Worm (Caenorhabditis elegans): ENCODE data around the gene srsx-27.
A peak's percentile ranks its signal among the peaks of the same experiment; 100 is the strongest.

srsx-27 gene

DNA sequence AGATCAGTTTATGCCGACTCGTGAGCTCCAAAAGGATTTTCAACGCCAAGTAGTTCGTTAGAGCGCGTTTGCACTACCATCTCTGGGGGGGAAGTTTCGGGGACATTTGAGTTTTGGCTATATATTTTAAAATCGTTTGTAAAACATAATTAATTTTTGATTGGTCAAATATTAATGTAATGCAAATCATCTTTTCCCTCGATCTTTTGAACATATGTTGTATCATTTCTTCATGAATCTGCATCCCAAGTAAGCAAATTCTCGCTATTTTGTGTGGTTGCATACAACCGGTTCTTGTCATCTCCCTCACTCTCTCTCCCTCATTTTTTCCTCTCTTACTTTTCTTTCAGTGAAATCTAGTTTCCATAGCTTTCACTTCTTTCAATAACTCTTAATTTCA lies 28.3 kb downstream of the srsx-27 start:
- TF ChIP-seq flt-1 (GFP tag; IDR thresholded peaks at IDR 0.05) (no peak), cog-1 (tag; optimal IDR thresholded peaks at IDR 0.05) (peak; percentile 46)

DNA sequence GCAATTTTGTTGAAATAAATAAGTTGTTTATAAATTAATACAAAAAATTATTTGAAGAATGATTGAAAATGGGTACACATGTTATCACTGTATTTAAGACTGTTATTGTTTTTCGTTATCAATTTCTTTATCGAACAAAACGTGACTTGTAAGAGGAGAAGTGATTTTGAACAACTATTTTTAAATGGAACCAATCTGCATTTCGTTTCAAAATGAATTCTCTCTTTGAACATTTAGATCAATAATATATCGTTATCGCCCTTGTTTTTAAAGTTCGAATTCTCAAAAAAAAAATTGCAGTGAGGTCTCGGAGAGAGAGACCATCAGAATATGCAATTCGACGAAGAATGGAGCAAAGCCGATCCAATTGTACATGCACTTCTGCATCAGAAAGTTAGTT lies 29.4 kb downstream of the srsx-27 start, which contains the start of gene cul-5:
Gene cul-5, plus strand, starts transcription at position 301 of the 400 bp plus-strand sequence.
- TF ChIP-seq ref-1 (GFP tag; conservative IDR thresholded peaks at IDR 0.05) = no peak
- no peak for TF ChIP-seq tab-1 (GFP tag; IDR thresholded peaks at IDR 0.05)
- no peak for TF ChIP-seq flt-1 (GFP tag; IDR thresholded peaks at IDR 0.05)
- no peak for TF ChIP-seq ztf-29 (GFP tag; IDR thresholded peaks at IDR 0.05)
- TF ChIP-seq ztf-23 (GFP tag; IDR thresholded peaks at IDR 0.05) = no peak
- TF ChIP-seq cog-1 (tag; optimal IDR thresholded peaks at IDR 0.05) = no peak
- no peak for TF ChIP-seq med-1 (GFP tag; optimal IDR thresholded peaks at IDR 0.05; ENCODE audit: insufficient read depth)
- no peak for TF ChIP-seq T22C8.4 (GFP tag; IDR thresholded peaks at IDR 0.05)
- no peak for TF ChIP-seq klf-2 (GFP tag; conservative IDR thresholded peaks at IDR 0.05)

ce11 chrV:10182984-10183383 lies 33.2 kb downstream of the srsx-27 start, which contains the start of gene ZK856.4:
Gene ZK856.4, plus strand, starts transcription at chrV:10183284.
- no peak for TF ChIP-seq cog-1 (tag; optimal IDR thresholded peaks at IDR 0.05)
- no peak for TF ChIP-seq flt-1 (GFP tag; IDR thresholded peaks at IDR 0.05)
- no peak for TF ChIP-seq ref-1 (GFP tag; conservative IDR thresholded peaks at IDR 0.05)
- no peak for TF ChIP-seq klf-2 (GFP tag; conservative IDR thresholded peaks at IDR 0.05)
- TF ChIP-seq ztf-29 (GFP tag; IDR thresholded peaks at IDR 0.05) = no peak
- no peak for TF ChIP-seq T22C8.4 (GFP tag; IDR thresholded peaks at IDR 0.05)

- TF ChIP-seq ref-1 (GFP tag; conservative IDR thresholded peaks at IDR 0.05) (no peak), klf-2 (GFP tag; conservative IDR thresholded peaks at IDR 0.05) (no peak), ztf-23 (GFP tag; IDR thresholded peaks at IDR 0.05) (no peak), med-1 (GFP tag; optimal IDR thresholded peaks at IDR 0.05; ENCODE audit: insufficient read depth) (no peak), flt-1 (GFP tag; IDR thresholded peaks at IDR 0.05) (no peak), tab-1 (GFP tag; IDR thresholded peaks at IDR 0.05) (no peak), cog-1 (tag; optimal IDR thresholded peaks at IDR 0.05) (no peak), T22C8.4 (GFP tag; IDR thresholded peaks at IDR 0.05) (no peak), ztf-29 (GFP tag; IDR thresholded peaks at IDR 0.05) (no peak)
Observed at ce11 chrV:10183810-10184209, 34.0 kb downstream of the srsx-27 start.

DNA sequence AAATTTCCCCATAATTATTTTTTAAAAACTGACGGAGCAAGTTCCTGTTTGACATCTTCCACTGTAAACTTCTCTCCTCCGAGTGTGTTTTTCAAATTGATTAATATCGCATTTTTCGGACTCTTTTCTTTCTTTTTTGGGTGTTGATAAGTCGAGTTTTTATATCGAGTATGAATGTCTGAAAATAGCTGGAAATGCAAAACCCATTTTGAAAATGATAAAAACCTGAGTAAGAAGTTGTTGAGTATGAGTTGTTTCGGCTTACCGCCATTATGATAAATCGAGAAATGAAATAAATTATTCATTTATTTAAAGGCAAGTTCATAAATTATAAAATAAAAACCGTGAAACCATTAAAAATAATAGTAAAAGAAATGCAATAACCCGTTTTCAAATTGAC lies 35.9 kb downstream of the srsx-27 start, which contains the start of gene ZK856.18:
Gene ZK856.18, minus strand, starts transcription at position 289 of the 400 bp plus-strand sequence.
- TF ChIP-seq ztf-29 (GFP tag; IDR thresholded peaks at IDR 0.05) (no peak), ref-1 (GFP tag; conservative IDR thresholded peaks at IDR 0.05) (no peak), cog-1 (tag; optimal IDR thresholded peaks at IDR 0.05) (no peak), klf-2 (GFP tag; conservative IDR thresholded peaks at IDR 0.05) (no peak), tab-1 (GFP tag; IDR thresholded peaks at IDR 0.05) (no peak), med-1 (GFP tag; optimal IDR thresholded peaks at IDR 0.05; ENCODE audit: insufficient read depth) (no peak), ztf-23 (GFP tag; IDR thresholded peaks at IDR 0.05) (no peak), T22C8.4 (GFP tag; IDR thresholded peaks at IDR 0.05) (no peak), flt-1 (GFP tag; IDR thresholded peaks at IDR 0.05) (no peak)

ce11 chrV:10190081-10190556 lies 40.3 kb downstream of the srsx-27 start, which contains the start of gene ZK856.5:
Gene ZK856.5, minus strand, starts transcription at chrV:10190131.
- TF ChIP-seq ztf-29 (GFP tag; IDR thresholded peaks at IDR 0.05) (no peak), T22C8.4 (GFP tag; IDR thresholded peaks at IDR 0.05) (no peak), ref-1 (GFP tag; conservative IDR thresholded peaks at IDR 0.05) (no peak), klf-2 (GFP tag; conservative IDR thresholded peaks at IDR 0.05) (no peak), med-1 (GFP tag; optimal IDR thresholded peaks at IDR 0.05; ENCODE audit: insufficient read depth) (no peak), ztf-23 (GFP tag; IDR thresholded peaks at IDR 0.05) (no peak), tab-1 (GFP tag; IDR thresholded peaks at IDR 0.05) (no peak)

DNA sequence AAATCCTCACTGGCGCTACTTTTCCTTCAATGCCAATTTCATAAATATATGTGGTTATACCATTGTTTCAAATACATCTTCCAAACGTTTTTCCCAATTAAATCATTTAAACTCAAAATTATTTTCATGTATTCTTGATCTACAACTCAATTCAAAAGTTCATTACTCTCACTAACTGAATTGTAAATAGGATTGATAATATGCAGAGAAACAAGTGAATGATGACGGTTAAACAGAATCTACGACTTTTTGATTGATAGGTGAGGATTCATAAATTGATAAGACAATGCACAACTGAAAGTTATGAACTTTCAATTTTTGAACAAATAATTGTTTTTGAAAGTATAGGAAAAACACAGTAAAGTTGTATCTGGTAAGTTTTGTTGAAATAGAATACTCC lies 41.4 kb downstream of the srsx-27 start:
- TF ChIP-seq flt-1 (GFP tag; IDR thresholded peaks at IDR 0.05) (no peak), ref-1 (GFP tag; conservative IDR thresholded peaks at IDR 0.05) (no peak), cog-1 (tag; optimal IDR thresholded peaks at IDR 0.05) (no peak), tab-1 (GFP tag; IDR thresholded peaks at IDR 0.05) (no peak), ztf-23 (GFP tag; IDR thresholded peaks at IDR 0.05) (no peak), med-1 (GFP tag; optimal IDR thresholded peaks at IDR 0.05; ENCODE audit: insufficient read depth) (no peak), T22C8.4 (GFP tag; IDR thresholded peaks at IDR 0.05) (no peak), ztf-29 (GFP tag; IDR thresholded peaks at IDR 0.05) (no peak), klf-2 (GFP tag; conservative IDR thresholded peaks at IDR 0.05) (no peak)

DNA sequence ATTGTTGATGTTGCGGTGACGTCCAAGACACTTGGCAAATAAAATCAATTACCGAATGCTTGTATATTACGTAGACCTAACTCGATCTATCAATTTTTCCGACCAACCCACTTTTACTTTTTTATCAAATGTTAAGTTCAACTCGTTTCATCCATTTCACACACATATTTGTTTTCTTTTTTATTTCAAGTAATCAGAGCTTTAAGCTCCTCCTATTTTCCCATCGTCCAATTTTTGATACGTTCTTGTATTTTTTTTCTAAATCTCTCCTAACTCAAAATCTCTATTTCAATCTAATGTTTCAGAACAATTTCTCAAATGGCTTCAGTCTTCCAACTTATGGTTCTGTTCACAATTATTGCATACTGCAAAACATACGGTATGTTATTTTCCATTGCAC lies 48.6 kb downstream of the srsx-27 start, which contains the start of gene ZK856.6:
Gene ZK856.6, plus strand, starts transcription at position 301 of the 400 bp plus-strand sequence.
- TF ChIP-seq T22C8.4 (GFP tag; IDR thresholded peaks at IDR 0.05) (no peak), klf-2 (GFP tag; conservative IDR thresholded peaks at IDR 0.05) (no peak), ref-1 (GFP tag; conservative IDR thresholded peaks at IDR 0.05) (no peak), tab-1 (GFP tag; IDR thresholded peaks at IDR 0.05) (no peak), ztf-29 (GFP tag; IDR thresholded peaks at IDR 0.05) (no peak), ztf-23 (GFP tag; IDR thresholded peaks at IDR 0.05) (no peak), med-1 (GFP tag; optimal IDR thresholded peaks at IDR 0.05; ENCODE audit: insufficient read depth) (no peak), cog-1 (tag; optimal IDR thresholded peaks at IDR 0.05) (no peak), flt-1 (GFP tag; IDR thresholded peaks at IDR 0.05) (no peak)
